Worm (Caenorhabditis elegans) whole organism, L2 larva: ENCODE data around the gene mif-2.

Experiments
- blmp-1 ChIP-seq: sonication (generic microtip); optimal IDR thresholded peaks from 2 replicates; lab custom pipeline; 2017; ENCODE audit warnings: missing genetic modification characterization, mild to moderate bottlenecking, missing compliant biosample characterization, antibody characterized with exemption, moderate library complexity; ENCODE audit not compliant: insufficient read depth
- lin-11 ChIP-seq: fragments of 150-350 bp; sonication (generic microtip); optimal IDR thresholded peaks from 2 replicates; lab custom pipeline; 2014; ENCODE audit warnings: missing biosample characterization, missing genetic modification characterization, inconsistent platforms, mixed read lengths
- nhr-237 ChIP-seq: fragments of 150-350 bp; optimal IDR thresholded peaks from 2 replicates; lab custom pipeline; 2014; ENCODE audit warnings: missing biosample characterization, missing genetic modification characterization
- ztf-11 ChIP-seq: sonication (generic microtip); optimal IDR thresholded peaks from 2 replicates; lab custom pipeline; 2017; ENCODE audit warnings: missing biosample characterization, missing genetic modification characterization

ce11 chrV:12002866-12003485 is 24.7 kb upstream of the mif-2 start, which contains the start of gene cpr-9:
- no peak for TF ChIP-seq ztf-11 (tag; lab: Kevin White, UChicago)
- no peak for TF ChIP-seq blmp-1
- TF ChIP-seq lin-11 (tag; lab: Kevin White, UChicago) = no peak
- TF ChIP-seq nhr-237 = no peak
